Worm (Caenorhabditis elegans) whole organism, L3 larva: Measurements from ENCODE around the gene Y76B12C.6.

Experiments used
- ama-1 ChIP-seq: fragments of 150-350 bp; optimal IDR thresholded peaks from 2 replicates; lab custom pipeline; 2018
- mdl-1 ChIP-seq: fragments of 150-350 bp; optimal IDR thresholded peaks from 2 replicates; lab custom pipeline; 2014; ENCODE audit warnings: missing biosample characterization, missing genetic modification characterization
- nhr-11 ChIP-seq: fragments of 150-350 bp; optimal IDR thresholded peaks from 2 replicates; lab custom pipeline; 2014; ENCODE audit warnings: missing biosample characterization, missing genetic modification characterization
- nhr-12 ChIP-seq: fragments of 150-350 bp; optimal IDR thresholded peaks from 2 replicates; lab custom pipeline; 2014; ENCODE audit warnings: missing biosample characterization, missing genetic modification characterization
- nhr-237 ChIP-seq: fragments of 150-350 bp; optimal IDR thresholded peaks from 2 replicates; lab custom pipeline; 2014; ENCODE audit warnings: missing biosample characterization, missing genetic modification characterization
- nhr-25 ChIP-seq: sonication (generic microtip); optimal IDR thresholded peaks from 2 replicates; lab custom pipeline; 2017; ENCODE audit warnings: missing biosample characterization, missing genetic modification characterization
- pha-4 ChIP-seq: fragments of 150-350 bp; optimal IDR thresholded peaks from 2 replicates; lab custom pipeline; 2014; ENCODE audit warnings: missing biosample characterization, missing genetic modification reagents, missing genetic modification characterization
- snpc-4 ChIP-seq: fragments of 150-350 bp; optimal IDR thresholded peaks from 2 replicates; lab custom pipeline; 2014; ENCODE audit warnings: missing biosample characterization, missing genetic modification characterization
- unc-39 ChIP-seq: sonication (generic microtip); optimal IDR thresholded peaks from 4 replicates; lab custom pipeline; 2017; ENCODE audit warnings: missing biosample characterization, missing genetic modification characterization

ce11 chrIV:1945200-1945599, 36.0 kb upstream of the Y76B12C.6 start:
- TF ChIP-seq nhr-25 (tag; lab: Kevin White, UChicago) = no peak
- no peak for TF ChIP-seq nhr-12
- TF ChIP-seq mdl-1 (tag; lab: Kevin White, UChicago) = no peak
- TF ChIP-seq ama-1 (lab: Kevin White, UChicago) = no peak
- no peak for TF ChIP-seq unc-39
- no peak for TF ChIP-seq snpc-4
- TF ChIP-seq nhr-237 (tag; lab: Kevin White, UChicago) = no peak
- TF ChIP-seq pha-4 (tag; lab: Kevin White, UChicago) = no peak
- no peak for TF ChIP-seq nhr-11 (tag; lab: Kevin White, UChicago)
